Worm (Caenorhabditis elegans): ENCODE measurements around the gene rbx-1.

The rbx-1 gene

ce11 chrV:9692649-9693112, 2.4 kb upstream of the rbx-1 start, which contains the start of gene ZK287.7:
Gene ZK287.7 (plus strand): TSS chrV:9693062.
- peak; percentile 13 for TF ChIP-seq xnd-1 (tag; optimal IDR thresholded peaks at IDR 0.05)
- TF ChIP-seq madf-3 (GFP tag; IDR thresholded peaks at IDR 0.05): no peak
- peak; percentile 76 for TF ChIP-seq lsl-1 (GFP tag; optimal IDR thresholded peaks at IDR 0.05)
- TF ChIP-seq Y67H2A.10 (GFP tag; conservative IDR thresholded peaks at IDR 0.05): no peak
- 0 out of 2 replicates have a peak, but pooled peaks have one; percentile 37 for TF ChIP-seq madf-6 (GFP tag; IDR thresholded peaks at IDR 0.05)
- peak; percentile 70 for TF ChIP-seq F33H1.4 (GFP tag; IDR thresholded peaks at IDR 0.05)
- no peak for TF ChIP-seq T07F8.4 (tag; optimal IDR thresholded peaks at IDR 0.05)

ce11 chrV:9692109-9692581, 1.8 kb upstream of the rbx-1 start, which contains the start of gene ztf-9:
Gene ztf-9 (minus strand): TSS chrV:9692159.
- TF ChIP-seq lsl-1 (GFP tag; optimal IDR thresholded peaks at IDR 0.05): no peak
- peak; percentile 23 for TF ChIP-seq repo-1 (tag; optimal IDR thresholded peaks at IDR 0.05)
- peak; percentile 35; the same call in 1 of the 2 replicates for TF ChIP-seq mcd-1 (GFP tag; IDR thresholded peaks at IDR 0.05)
- TF ChIP-seq madf-10 (tag; optimal IDR thresholded peaks at IDR 0.05): peak; percentile 11
- TF ChIP-seq somi-1 (GFP tag; optimal IDR thresholded peaks at IDR 0.05): peak; percentile 34
- no peak for TF ChIP-seq pbrm-1 (GFP tag; IDR thresholded peaks at IDR 0.05)
- no peak for TF ChIP-seq madf-8 (GFP tag; conservative IDR thresholded peaks at IDR 0.05)
- no peak for TF ChIP-seq mel-28 (tag; optimal IDR thresholded peaks at IDR 0.05; ENCODE audit: borderline replicate concordance)
- TF ChIP-seq ceh-79 (tag; optimal IDR thresholded peaks at IDR 0.05): no peak
- no peak for TF ChIP-seq let-607 (tag; optimal IDR thresholded peaks at IDR 0.05)
- peak; percentile 30 for TF ChIP-seq nhr-80 (tag; optimal IDR thresholded peaks at IDR 0.05)
- TF ChIP-seq lin-54 (GFP tag; optimal IDR thresholded peaks at IDR 0.05): peak; percentile 23
- TF ChIP-seq ceh-91 (GFP tag; IDR thresholded peaks at IDR 0.05): no peak
- no peak for TF ChIP-seq lir-1 (GFP tag; conservative IDR thresholded peaks at IDR 0.05)
- TF ChIP-seq egrh-3 (GFP tag; IDR thresholded peaks at IDR 0.05): peak; percentile 69
- TF ChIP-seq attf-5 (GFP tag; optimal IDR thresholded peaks at IDR 0.05): peak; percentile 33
- TF ChIP-seq F37B4.10 (GFP tag; IDR thresholded peaks at IDR 0.05): no peak
- TF ChIP-seq K12H6.12 (tag; optimal IDR thresholded peaks at IDR 0.05): peak; percentile 26
- peak; percentile 42 for TF ChIP-seq lin-40 (tag; optimal IDR thresholded peaks at IDR 0.05)
- no peak for TF ChIP-seq tbx-9 (tag; optimal IDR thresholded peaks at IDR 0.05; ENCODE audit: borderline replicate concordance)
- TF ChIP-seq rpc-1 (optimal IDR thresholded peaks at IDR 0.05): no peak
- no peak for TF ChIP-seq rpc-1 (tag; optimal IDR thresholded peaks at IDR 0.05)
- peak; percentile 5 for TF ChIP-seq ceh-27 (GFP tag; optimal IDR thresholded peaks at IDR 0.05)
- no peak for TF ChIP-seq B0019.2 (GFP tag; conservative IDR thresholded peaks at IDR 0.05)
- no peak for TF ChIP-seq dpl-1 (GFP tag; optimal IDR thresholded peaks at IDR 0.05)
- TF ChIP-seq dpff-1 (tag; optimal IDR thresholded peaks at IDR 0.05): no peak
- TF ChIP-seq rcor-1 (GFP tag; IDR thresholded peaks at IDR 0.05): no peak
- TF ChIP-seq dox-1 (GFP tag; IDR thresholded peaks at IDR 0.05): 0 out of 2 replicates have a peak, but pooled peaks have one; percentile 69
- TF ChIP-seq F23B12.7 (tag; optimal IDR thresholded peaks at IDR 0.05; ENCODE audit: insufficient read depth): peak; percentile 17
- no peak for TF ChIP-seq lag-1 (GFP tag; IDR thresholded peaks at IDR 0.05)
- no peak for TF ChIP-seq snpc-4 (GFP tag; optimal IDR thresholded peaks at IDR 0.05)
- peak in 1 of 4 experiments; percentile 1 for TF ChIP-seq snpc-4 (tag; optimal IDR thresholded peaks at IDR 0.05)

All from whole organism, young adult.